Worm (Caenorhabditis elegans): ENCODE measurements around the gene pud-4.

pud-4 gene

ce11 chrV:2341285-2341684, 14.8 kb downstream of the pud-4 start, which contains the start of gene irld-30:
Gene irld-30, minus strand, starts transcription at chrV:2341385.
- TF ChIP-seq hlh-8 (tag; optimal IDR thresholded peaks at IDR 0.05) = no peak
- no peak for TF ChIP-seq sox-2 (GFP tag; IDR thresholded peaks at IDR 0.05)
- TF ChIP-seq unc-42 (tag; optimal IDR thresholded peaks at IDR 0.05) = no peak
- TF ChIP-seq ets-4 (tag; optimal IDR thresholded peaks at IDR 0.05) = no peak

ce11 chrV:2342083-2342482, 15.6 kb downstream of the pud-4 start:
- no peak for TF ChIP-seq ceh-2 (tag; optimal IDR thresholded peaks at IDR 0.05)
- no peak for TF ChIP-seq ceh-22 (tag; optimal IDR thresholded peaks at IDR 0.05)
- no peak for TF ChIP-seq K09A11.1 (tag; optimal IDR thresholded peaks at IDR 0.05; ENCODE audit: insufficient read depth)
- no peak for TF ChIP-seq ref-2 (tag; optimal IDR thresholded peaks at IDR 0.05)
- TF ChIP-seq ceh-30 (tag; optimal IDR thresholded peaks at IDR 0.05) = no peak
- no peak for TF ChIP-seq unc-55 (GFP tag; optimal IDR thresholded peaks at IDR 0.05)
- TF ChIP-seq ets-4 (tag; optimal IDR thresholded peaks at IDR 0.05) = no peak
- no peak for TF ChIP-seq ahr-1 (tag; optimal IDR thresholded peaks at IDR 0.05)

DNA sequence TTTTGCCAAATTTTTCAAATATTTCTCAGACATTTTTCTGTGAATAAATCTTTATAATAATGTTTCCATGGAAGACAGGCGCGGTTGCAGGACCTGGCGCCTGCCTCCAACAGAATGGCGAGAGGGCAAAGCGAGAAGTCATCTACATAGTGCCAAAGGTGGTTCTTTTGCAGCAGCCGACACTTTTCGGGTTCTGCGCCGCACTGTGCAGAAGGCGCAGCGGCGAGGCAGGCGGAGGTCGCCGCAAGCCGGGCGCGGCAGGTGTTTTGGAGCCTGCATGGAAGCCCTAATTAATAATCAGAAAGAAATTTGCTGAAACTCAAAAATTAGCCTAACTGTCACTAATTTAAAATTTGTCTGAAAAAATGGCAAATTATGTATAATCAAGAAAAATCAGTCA, 17.1 kb downstream of the pud-4 start:
- TF ChIP-seq ceh-14 (tag; optimal IDR thresholded peaks at IDR 0.05) = no peak

Data from whole organism, late embryonic.